Worm (Caenorhabditis elegans): ENCODE data around the gene F02D8.4.

- TF ChIP-seq madf-9 (GFP tag; conservative IDR thresholded peaks at IDR 0.05), result no peak
- TF ChIP-seq hmg-1.1 (GFP tag; IDR thresholded peaks at IDR 0.05), result no peak
- no peak for TF ChIP-seq egl-27 (tag; optimal IDR thresholded peaks at IDR 0.05)
Measured at ce11 chrV:14990843-14991242, 6.2 kb downstream of the F02D8.4 start, which contains the start of the genes cdt-2 and T01C3.2.
